Worm (Caenorhabditis elegans) whole organism, midembryonic: ENCODE data around the gene R04F11.5.

ENCODE experiments used
- flt-1 ChIP-seq: fragments of 200-800 bp; sonication (Bioruptor generic); IDR thresholded peaks from 2 replicates; pipeline ENCODE4 v1.3.6; 2022; ENCODE audit warnings: missing genetic modification characterization, missing compliant biosample characterization
- ref-1 ChIP-seq: fragments of 200-800 bp; sonication (Bioruptor generic); conservative IDR thresholded peaks from 2 replicates; pipeline ENCODE4 v1.3.6; 2022; ENCODE audit warnings: missing genetic modification reagents, missing genetic modification characterization, missing compliant biosample characterization
- tab-1 ChIP-seq: fragments of 200-800 bp; sonication (Bioruptor generic); IDR thresholded peaks from 2 replicates; pipeline ENCODE4 v1.3.6; 2022; ENCODE audit warnings: missing genetic modification characterization, missing compliant biosample characterization
- ztf-23 ChIP-seq: fragments of 200-800 bp; sonication (Bioruptor generic); IDR thresholded peaks from 2 replicates; pipeline ENCODE4 v1.3.6; 2022; ENCODE audit warnings: missing genetic modification reagents, missing genetic modification characterization, missing compliant biosample characterization
- ztf-29 ChIP-seq: fragments of 200-800 bp; sonication (Bioruptor generic); IDR thresholded peaks from 2 replicates; pipeline ENCODE4 v1.3.6; 2022; ENCODE audit warnings: missing genetic modification reagents, missing genetic modification characterization, missing compliant biosample characterization

- TF ChIP-seq tab-1 (GFP tag; lab: Robert Waterston, UW) (no peak), ztf-23 (GFP tag; lab: Robert Waterston, UW) (no peak), ref-1 (GFP tag; lab: Robert Waterston, UW) (no peak), ztf-29 (GFP tag; lab: Robert Waterston, UW) (no peak), flt-1 (no peak)
Measured at ce11 chrV:12317080-12317479, 739 bp downstream of the R04F11.5 start, which contains the start of gene R04F11.3.
